Fruit fly (Drosophila melanogaster) whole organism, embryonic: ENCODE measurements around the gene CG14535.

Source experiments
- CG10959 ChIP-seq: fragments of 200-800 bp; sonication (Bioruptor generic); IDR thresholded peaks from 2 replicates; pipeline ENCODE4 v1.3.6; 2022; ENCODE audit warnings: missing biosample characterization, missing genetic modification characterization
- CG15011 ChIP-seq: fragments of 200-800 bp; sonication (Bioruptor generic); optimal IDR thresholded peaks from 3 replicates; lab custom pipeline; 2018; ENCODE audit warnings: missing biosample characterization, mild to moderate bottlenecking, missing genetic modification characterization
- CG34422 ChIP-seq: fragments of 200-800 bp; sonication (Bioruptor generic); IDR thresholded peaks from 3 replicates; pipeline ENCODE4 v1.3.6; 2022; ENCODE audit warnings: missing biosample characterization, missing genetic modification characterization
- CG7839 ChIP-seq: fragments of 200-800 bp; sonication (Bioruptor generic); optimal IDR thresholded peaks from 3 replicates; lab custom pipeline; 2018; ENCODE audit warnings: missing biosample characterization, mild to moderate bottlenecking, missing genetic modification characterization, moderate library complexity
- CG8089 ChIP-seq: fragments of 200-800 bp; sonication (Bioruptor generic); optimal IDR thresholded peaks from 3 replicates; lab custom pipeline; 2016; ENCODE audit warnings: missing biosample characterization, missing genetic modification characterization
- Ptx1 ChIP-seq: fragments of 200-800 bp; sonication (Bioruptor generic); IDR thresholded peaks from 2 replicates; pipeline ENCODE4 v1.3.6; 2022; ENCODE audit warnings: missing biosample characterization, missing genetic modification characterization
- gsb ChIP-seq: fragments of 200-800 bp; sonication (Bioruptor generic); IDR thresholded peaks from 2 replicates; pipeline ENCODE4 v1.3.6; 2022; ENCODE audit warnings: missing biosample characterization, missing genetic modification characterization
- gt ChIP-seq: fragments of 200-800 bp; sonication (Bioruptor generic); IDR thresholded peaks from 2 replicates; pipeline ENCODE4 v1.3.6; 2022; ENCODE audit warnings: missing biosample characterization, missing genetic modification characterization
- nmo ChIP-seq: fragments of 200-800 bp; sonication (Bioruptor generic); optimal IDR thresholded peaks from 2 replicates; lab custom pipeline; 2018; ENCODE audit warnings: missing biosample characterization, mild to moderate bottlenecking, missing genetic modification characterization, moderate library complexity
- psq ChIP-seq: fragments of 200-800 bp; sonication (Bioruptor generic); optimal IDR thresholded peaks from 2 replicates; lab custom pipeline; 2017; ENCODE audit warnings: missing biosample characterization, missing genetic modification characterization
- ssp ChIP-seq: fragments of 200-800 bp; sonication (Bioruptor generic); IDR thresholded peaks from 2 replicates; pipeline ENCODE4 v1.3.6; 2022; ENCODE audit warnings: missing biosample characterization, missing genetic modification characterization

DNA sequence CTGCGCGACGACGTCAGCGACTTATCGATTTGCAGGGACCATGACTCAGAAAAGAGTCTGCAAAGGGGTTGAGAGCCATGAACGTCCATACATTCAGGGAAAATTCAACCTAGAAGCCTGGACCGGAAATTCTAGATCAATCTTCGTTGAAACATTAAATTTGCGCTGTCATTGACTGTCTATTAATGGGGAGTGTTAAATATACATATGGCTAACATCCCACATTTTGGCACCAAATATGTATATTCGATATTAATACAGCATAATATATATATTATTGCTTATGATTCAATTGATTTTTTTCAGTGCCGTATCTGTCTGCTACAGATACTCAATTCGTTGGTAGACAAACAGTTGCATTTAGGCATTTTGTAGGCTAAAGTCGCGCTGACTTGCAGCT, 13.3 kb upstream of the CG14535 start:
- TF ChIP-seq CG10959: no peak
- no peak for TF ChIP-seq gsb (GFP tag; lab: Robert Waterston, UW)
- TF ChIP-seq Ptx1 (GFP tag; lab: Robert Waterston, UW): no peak
- no peak for TF ChIP-seq CG7839 (tag; lab: Kevin White, UChicago)
- TF ChIP-seq psq (GFP tag; lab: Kevin White, UChicago): no peak
- TF ChIP-seq nmo (GFP tag; lab: Kevin White, UChicago): no peak
- no peak for TF ChIP-seq gt
- no peak for TF ChIP-seq ssp (GFP tag; lab: Robert Waterston, UW)
- TF ChIP-seq CG34422 (GFP tag; lab: Robert Waterston, UW): no peak
- no peak for TF ChIP-seq CG15011
- no peak for TF ChIP-seq CG8089 (GFP tag; lab: Kevin White, UChicago)
